Fruit fly (Drosophila melanogaster): ENCODE measurements around the gene CG31431.

dm6 chr3R:21886861-21887587 lies 16.5 kb downstream of the CG31431 start, which contains the start of the genes CG6678 and dnd:
- TF ChIP-seq fd85E (GFP tag; optimal IDR thresholded peaks at IDR 0.05) (no peak), Hr39 (GFP tag; optimal IDR thresholded peaks at IDR 0.05) (no peak), Sox102F (GFP tag; optimal IDR thresholded peaks at IDR 0.05) (no peak)

Measured in whole organism, prepupa.